Worm (Caenorhabditis elegans) whole organism, L4 larva: ENCODE data around the gene F09F9.5.

Source experiments
- F49E8.2 ChIP-seq: sonication (generic microtip); optimal IDR thresholded peaks from 2 replicates; lab custom pipeline; 2016; ENCODE audit warnings: missing compliant biosample characterization, mild to moderate bottlenecking, missing genetic modification characterization, borderline replicate concordance
- T26A8.4 ChIP-seq: fragments of 200-800 bp; sonication (Bioruptor generic); IDR thresholded peaks from 2 replicates; pipeline ENCODE4 v1.3.6; 2022; ENCODE audit warnings: missing genetic modification characterization, missing compliant biosample characterization
- Y105C5A.15 ChIP-seq: fragments of 200-800 bp; sonication (Bioruptor generic); IDR thresholded peaks from 2 replicates; pipeline ENCODE4 v1.3.6; 2022; ENCODE audit warnings: missing genetic modification characterization, missing compliant biosample characterization
- Y5F2A.4 ChIP-seq: fragments of 200-800 bp; sonication (Bioruptor generic); optimal IDR thresholded peaks from 2 replicates; lab custom pipeline; 2018; ENCODE audit warnings: mild to moderate bottlenecking, missing genetic modification characterization, missing compliant biosample characterization
- ZK337.2 ChIP-seq: fragments of 200-800 bp; sonication (Bioruptor generic); IDR thresholded peaks from 2 replicates; pipeline ENCODE4 v1.3.6; 2022; ENCODE audit warnings: missing genetic modification reagents, missing genetic modification characterization, missing compliant biosample characterization
- ZK546.5 ChIP-seq, 2 experiments: sonication (generic microtip); optimal IDR thresholded peaks; 2 replicates each; lab custom pipeline; 2017; ENCODE audit warnings: missing biosample characterization in 2 of 2, missing genetic modification characterization in 2 of 2
- ama-1 ChIP-seq: fragments of 150-350 bp; optimal IDR thresholded peaks from 2 replicates; lab custom pipeline; 2014; ENCODE audit warnings: inconsistent platforms, mixed read lengths
- attf-4 ChIP-seq: sonication (generic microtip); optimal IDR thresholded peaks from 3 replicates; lab custom pipeline; 2017; ENCODE audit warnings: missing biosample characterization, missing genetic modification characterization
- ceh-28 ChIP-seq: fragments of 150-350 bp; optimal IDR thresholded peaks from 2 replicates; lab custom pipeline; 2014; ENCODE audit warnings: missing biosample characterization, missing genetic modification reagents, missing genetic modification characterization
- daf-16 ChIP-seq, 3 experiments: sonication (generic microtip); optimal IDR thresholded peaks; 2 replicates each; lab custom pipeline; 2016 to 2017; ENCODE audit warnings: missing genetic modification characterization in 3 of 3, missing genetic modification reagents in 3 of 3, mild to moderate bottlenecking in 2 of 3, missing compliant biosample characterization in 2 of 3, missing biosample characterization in 1 of 3, moderate library complexity in 1 of 3
- daf-19 ChIP-seq: fragments of 200-800 bp; sonication (Bioruptor generic); conservative IDR thresholded peaks from 2 replicates; pipeline ENCODE4 v1.3.6; 2022; ENCODE audit warnings: missing genetic modification characterization, missing compliant biosample characterization
- dmd-6 ChIP-seq: fragments of 200-800 bp; sonication (Bioruptor generic); IDR thresholded peaks from 2 replicates; pipeline ENCODE4 v1.3.6; 2022; ENCODE audit warnings: missing genetic modification reagents, missing genetic modification characterization, missing compliant biosample characterization
- dmd-9 ChIP-seq: fragments of 200-800 bp; sonication (Bioruptor generic); IDR thresholded peaks from 2 replicates; pipeline ENCODE4 v1.3.6; 2022; ENCODE audit warnings: missing genetic modification reagents, missing genetic modification characterization, missing compliant biosample characterization
- dpl-1 ChIP-seq: fragments of 150-350 bp; optimal IDR thresholded peaks from 2 replicates; lab custom pipeline; 2014; ENCODE audit warnings: missing biosample characterization, missing genetic modification reagents, missing genetic modification characterization
- dve-1 ChIP-seq: sonication (generic microtip); optimal IDR thresholded peaks from 2 replicates; lab custom pipeline; 2017; ENCODE audit warnings: antibody characterized with exemption, mild to moderate bottlenecking, missing genetic modification characterization, missing compliant biosample characterization; ENCODE audit not compliant: insufficient read depth
- fkh-10 ChIP-seq: fragments of 150-350 bp; optimal IDR thresholded peaks from 2 replicates; lab custom pipeline; 2014; ENCODE audit warnings: missing biosample characterization, missing genetic modification reagents, missing genetic modification characterization
- gei-8 ChIP-seq: fragments of 200-800 bp; sonication (Bioruptor generic); optimal IDR thresholded peaks from 2 replicates; lab custom pipeline; 2018; ENCODE audit warnings: mild to moderate bottlenecking, missing genetic modification characterization, missing compliant biosample characterization
- hif-1 ChIP-seq, 2 experiments: sonication (generic microtip); optimal IDR thresholded peaks; 2 replicates each; lab custom pipeline; 2016 to 2017; ENCODE audit warnings: missing compliant biosample characterization in 2 of 2, missing genetic modification characterization in 2 of 2, missing genetic modification reagents in 2 of 2, missing genotype in 2 of 2, mild to moderate bottlenecking in 1 of 2
- hlh-11 ChIP-seq: fragments of 200-800 bp; sonication (Bioruptor generic); optimal IDR thresholded peaks from 2 replicates; lab custom pipeline; 2018; ENCODE audit warnings: mild to moderate bottlenecking, missing genetic modification characterization, missing compliant biosample characterization
- hlh-30 ChIP-seq: sonication (generic microtip); optimal IDR thresholded peaks from 2 replicates; lab custom pipeline; 2017; ENCODE audit warnings: antibody characterized with exemption, mild to moderate bottlenecking, missing genetic modification characterization, missing compliant biosample characterization; ENCODE audit not compliant: insufficient read depth
- lim-7 ChIP-seq: fragments of 200-800 bp; sonication (Bioruptor generic); IDR thresholded peaks from 2 replicates; pipeline ENCODE4 v1.3.6; 2022; ENCODE audit warnings: missing genetic modification characterization, missing compliant biosample characterization
- lin-1 ChIP-seq: fragments of 200-800 bp; sonication (Bioruptor generic); IDR thresholded peaks from 2 replicates; pipeline ENCODE4 v1.3.6; 2022; ENCODE audit warnings: missing genetic modification reagents, missing genetic modification characterization, missing compliant biosample characterization
- lin-39 ChIP-seq: fragments of 150-350 bp; optimal IDR thresholded peaks from 2 replicates; lab custom pipeline; 2014; ENCODE audit warnings: missing biosample characterization, missing genetic modification reagents, missing genetic modification characterization
- lir-3 ChIP-seq: sonication (generic microtip); optimal IDR thresholded peaks from 2 replicates; lab custom pipeline; 2016; ENCODE audit warnings: mild to moderate bottlenecking, missing genetic modification characterization, missing compliant biosample characterization
- mdl-1 ChIP-seq, 2 experiments: fragments of 150-350 bp in 1 of 2; sonication (generic microtip) in 1 of 2; optimal IDR thresholded peaks; 2 replicates each; lab custom pipeline; 2014 to 2017; ENCODE audit warnings: missing biosample characterization in 2 of 2, missing genetic modification characterization in 2 of 2
- mdt-29 ChIP-seq: fragments of 200-800 bp; sonication (Bioruptor generic); IDR thresholded peaks from 2 replicates; pipeline ENCODE4 v1.3.6; 2022; ENCODE audit warnings: missing genetic modification reagents, missing genetic modification characterization, missing compliant biosample characterization
- mep-1 ChIP-seq: fragments of 150-350 bp; sonication (generic microtip); optimal IDR thresholded peaks from 3 replicates; lab custom pipeline; 2014; ENCODE audit warnings: missing biosample characterization, missing genetic modification characterization
- mxl-2 ChIP-seq: fragments of 200-800 bp; sonication (Bioruptor generic); conservative IDR thresholded peaks from 2 replicates; pipeline ENCODE4 v1.3.6; 2022; ENCODE audit warnings: missing genetic modification reagents, missing genetic modification characterization, missing compliant biosample characterization
- mxl-3 ChIP-seq: fragments of 200-800 bp; sonication (Bioruptor generic); optimal IDR thresholded peaks from 2 replicates; lab custom pipeline; 2018; ENCODE audit warnings: mild to moderate bottlenecking, missing genetic modification characterization, missing compliant biosample characterization
- nhr-10 ChIP-seq: fragments of 150-350 bp; optimal IDR thresholded peaks from 2 replicates; lab custom pipeline; 2014; ENCODE audit warnings: missing biosample characterization, missing genetic modification characterization
- nhr-11 ChIP-seq: fragments of 150-350 bp; optimal IDR thresholded peaks from 2 replicates; lab custom pipeline; 2014; ENCODE audit warnings: missing biosample characterization, missing genetic modification characterization
- nhr-111 ChIP-seq: fragments of 200-800 bp; sonication (Bioruptor generic); optimal IDR thresholded peaks from 2 replicates; lab custom pipeline; 2018; ENCODE audit warnings: mild to moderate bottlenecking, missing genetic modification characterization, missing compliant biosample characterization
- nhr-237 ChIP-seq: sonication (generic microtip); optimal IDR thresholded peaks from 2 replicates; lab custom pipeline; 2017; ENCODE audit warnings: missing biosample characterization, missing genetic modification characterization
- nhr-28 ChIP-seq: fragments of 150-350 bp; optimal IDR thresholded peaks from 2 replicates; lab custom pipeline; 2014; ENCODE audit warnings: missing biosample characterization, missing genetic modification characterization
- nhr-48 ChIP-seq: sonication (generic microtip); optimal IDR thresholded peaks from 2 replicates; lab custom pipeline; 2016; ENCODE audit warnings: mild to moderate bottlenecking, missing genetic modification characterization, missing compliant biosample characterization
- nhr-6 ChIP-seq: fragments of 150-350 bp; optimal IDR thresholded peaks from 2 replicates; lab custom pipeline; 2014; ENCODE audit warnings: missing biosample characterization, missing genetic modification characterization
- rbr-2 ChIP-seq: sonication (generic microtip); optimal IDR thresholded peaks from 2 replicates; lab custom pipeline; 2016; ENCODE audit warnings: missing genotype, missing genetic modification characterization, missing compliant biosample characterization
- saeg-2 ChIP-seq: fragments of 200-800 bp; sonication (Bioruptor generic); IDR thresholded peaks from 2 replicates; pipeline ENCODE4 v1.3.6; 2022; ENCODE audit warnings: missing genetic modification reagents, missing genetic modification characterization, missing compliant biosample characterization
- set-16 ChIP-seq: fragments of 200-800 bp; sonication (Bioruptor generic); IDR thresholded peaks from 2 replicates; pipeline ENCODE4 v1.3.6; 2022; ENCODE audit warnings: missing genetic modification reagents, missing genetic modification characterization, missing compliant biosample characterization
- snpc-1.2 ChIP-seq: fragments of 200-800 bp; sonication (Bioruptor generic); IDR thresholded peaks from 2 replicates; pipeline ENCODE4 v1.3.6; 2022; ENCODE audit warnings: missing genetic modification reagents, missing genetic modification characterization, missing compliant biosample characterization
- tag-97 ChIP-seq: fragments of 200-800 bp; sonication (Bioruptor generic); IDR thresholded peaks from 2 replicates; pipeline ENCODE4 v1.3.6; 2022; ENCODE audit warnings: missing genetic modification characterization, missing compliant biosample characterization
- tra-1 ChIP-seq: fragments of 200-800 bp; sonication (Bioruptor generic); IDR thresholded peaks from 2 replicates; pipeline ENCODE4 v1.3.6; 2022; ENCODE audit warnings: missing genetic modification reagents, missing genetic modification characterization, missing compliant biosample characterization
- unc-62 ChIP-seq, 3 experiments: fragments of 150-350 bp in 1 of 3; sonication (generic microtip); optimal IDR thresholded peaks in 2 of 3; peaks in 1 of 3; 1 replicate in 1 of 3; 2 replicates in 2 of 3; lab custom pipeline; 2014 to 2017; ENCODE audit warnings: missing biosample characterization in 3 of 3, missing genetic modification characterization in 3 of 3, missing genetic modification reagents in 3 of 3, missing genotype in 1 of 3
- vab-7 ChIP-seq: fragments of 200-800 bp; sonication (Bioruptor generic); IDR thresholded peaks from 2 replicates; pipeline ENCODE4 v1.3.6; 2022; ENCODE audit warnings: missing genetic modification reagents, missing genetic modification characterization, missing compliant biosample characterization
- zip-11 ChIP-seq: fragments of 200-800 bp; sonication (Bioruptor generic); IDR thresholded peaks from 2 replicates; pipeline ENCODE4 v1.3.6; 2022; ENCODE audit warnings: missing genetic modification characterization, missing compliant biosample characterization
- zip-2 ChIP-seq: fragments of 150-350 bp; optimal IDR thresholded peaks from 2 replicates; lab custom pipeline; 2014; ENCODE audit warnings: missing biosample characterization, missing genetic modification characterization
- ztf-11 ChIP-seq: fragments of 150-350 bp; optimal IDR thresholded peaks from 2 replicates; lab custom pipeline; 2014; ENCODE audit warnings: missing biosample characterization, missing genetic modification characterization
- ztf-7 ChIP-seq: fragments of 150-350 bp; optimal IDR thresholded peaks from 2 replicates; lab custom pipeline; 2014; ENCODE audit warnings: missing biosample characterization, missing genetic modification characterization

F09F9.5 gene

ce11 chrX:4142202-4142601 lies 24.5 kb downstream of the F09F9.5 start (continued):
- TF ChIP-seq ztf-11 (tag; lab: Kevin White, UChicago): no peak
- peak; percentile 97 for TF ChIP-seq nhr-48 (tag; lab: Kevin White, UChicago)
- peak; percentile 91 to 93 for TF ChIP-seq mdl-1 (tag; optimal IDR thresholded peaks at IDR 0.05; lab: Kevin White, UChicago)
- no peak for TF ChIP-seq lir-3
- no peak for TF ChIP-seq nhr-6 (tag; lab: Kevin White, UChicago)
- TF ChIP-seq mdt-29 (GFP tag; lab: Robert Waterston, UW): peak; percentile 92
- no peak for TF ChIP-seq zip-2
- TF ChIP-seq ZK546.5 (tag; optimal IDR thresholded peaks at IDR 0.05; lab: Kevin White, UChicago): no peak
- TF ChIP-seq Y5F2A.4 (GFP tag; lab: Kevin White, UChicago): no peak
- peak; percentile 93 for TF ChIP-seq mxl-3 (GFP tag; lab: Kevin White, UChicago)
- peak; percentile 96 for TF ChIP-seq dmd-6 (GFP tag; lab: Robert Waterston, UW)
- peak; percentile 67 for TF ChIP-seq set-16 (GFP tag; lab: Robert Waterston, UW)
- TF ChIP-seq mep-1: peak; percentile 63
- peak; percentile 98 for TF ChIP-seq hlh-11
- TF ChIP-seq mxl-2 (GFP tag; lab: Robert Waterston, UW): no peak
- no peak for TF ChIP-seq lin-39
- no peak for TF ChIP-seq fkh-10 (GFP tag; lab: Kevin White, UChicago)
- TF ChIP-seq Y105C5A.15 (GFP tag; lab: Robert Waterston, UW): no peak
- TF ChIP-seq lim-7 (GFP tag; lab: Robert Waterston, UW): 0 out of 2 replicates have a peak, but pooled peaks have one; percentile 10
- peak; percentile 59 for TF ChIP-seq ama-1 (lab: Kevin White, UChicago)
- TF ChIP-seq dpl-1 (GFP tag; lab: Kevin White, UChicago): peak; percentile 14
- TF ChIP-seq snpc-1.2 (GFP tag; lab: Robert Waterston, UW): 0 out of 2 replicates have a peak, but pooled peaks have one; percentile 16
- no peak for TF ChIP-seq unc-62 (GFP tag; optimal IDR thresholded peaks at IDR 0.05 in 1 of 2; lab: Kevin White, UChicago)
- no peak for TF ChIP-seq unc-62 (tag; optimal IDR thresholded peaks at IDR 0.05; lab: Kevin White, UChicago)
- peak; percentile 98 to 100 for TF ChIP-seq hif-1 (tag; optimal IDR thresholded peaks at IDR 0.05; lab: Kevin White, UChicago)
- peak; percentile 73 for TF ChIP-seq T26A8.4 (GFP tag; lab: Robert Waterston, UW)
- peak; percentile 88 for TF ChIP-seq dve-1 (tag; lab: Kevin White, UChicago)
- no peak for TF ChIP-seq nhr-10 (tag; lab: Kevin White, UChicago)
- TF ChIP-seq gei-8 (GFP tag; lab: Kevin White, UChicago): peak; percentile 59
- 0 out of 2 replicates have a peak, but pooled peaks have one; percentile 53 for TF ChIP-seq ZK337.2 (GFP tag; lab: Robert Waterston, UW)
- TF ChIP-seq hlh-30 (tag; lab: Kevin White, UChicago): peak; percentile 98
- peak; percentile 86 for TF ChIP-seq nhr-28 (tag; lab: Kevin White, UChicago)
- TF ChIP-seq ztf-7 (tag; lab: Kevin White, UChicago): no peak
- TF ChIP-seq attf-4 (tag; lab: Kevin White, UChicago): no peak
- TF ChIP-seq zip-11: no peak
- no peak for TF ChIP-seq tag-97 (GFP tag; lab: Robert Waterston, UW)
- TF ChIP-seq nhr-111 (GFP tag; lab: Kevin White, UChicago): no peak
- 0 out of 2 replicates have a peak, but pooled peaks have one; percentile 5 for TF ChIP-seq dmd-9 (GFP tag; lab: Robert Waterston, UW)
- no peak for TF ChIP-seq F49E8.2 (tag; lab: Kevin White, UChicago)
- no peak for TF ChIP-seq ceh-28 (tag; lab: Kevin White, UChicago)

ce11 chrX:4142648-4143259 lies 25.0 kb downstream of the F09F9.5 start:
- TF ChIP-seq mdt-29 (GFP tag; lab: Robert Waterston, UW): peak; percentile 84
- TF ChIP-seq daf-19 (GFP tag; lab: Robert Waterston, UW): 0 out of 2 replicates have a peak, but pooled peaks have one; percentile 8
- no peak for TF ChIP-seq vab-7 (GFP tag; lab: Robert Waterston, UW)
- TF ChIP-seq hif-1 (tag; optimal IDR thresholded peaks at IDR 0.05; lab: Kevin White, UChicago): peak in 1 of 2 experiments; percentile 99
- peak; percentile 77 for TF ChIP-seq nhr-11 (tag; lab: Kevin White, UChicago)
- TF ChIP-seq rbr-2: no peak
- 0 out of 2 replicates have a peak, but pooled peaks have one; percentile 6 for TF ChIP-seq saeg-2 (GFP tag; lab: Robert Waterston, UW)
- TF ChIP-seq unc-62 (GFP tag; optimal IDR thresholded peaks at IDR 0.05 in 1 of 2; lab: Kevin White, UChicago): no peak
- no peak for TF ChIP-seq unc-62 (tag; optimal IDR thresholded peaks at IDR 0.05; lab: Kevin White, UChicago)
- peak; percentile 51 for TF ChIP-seq dmd-6 (GFP tag; lab: Robert Waterston, UW)
- peak; percentile 59; the same call in 1 of the 2 replicates for TF ChIP-seq tra-1 (GFP tag; lab: Robert Waterston, UW)
- TF ChIP-seq dve-1 (tag; lab: Kevin White, UChicago): peak; percentile 50
- peak in 1 of 2 experiments; percentile 89 for TF ChIP-seq daf-16 (GFP tag; optimal IDR thresholded peaks at IDR 0.05; lab: Kevin White, UChicago)
- TF ChIP-seq daf-16 (tag; optimal IDR thresholded peaks at IDR 0.05; lab: Kevin White, UChicago): peak; percentile 84
- TF ChIP-seq nhr-237 (tag; lab: Kevin White, UChicago): no peak
- TF ChIP-seq lin-1 (GFP tag; lab: Robert Waterston, UW): 0 out of 2 replicates have a peak, but pooled peaks have one; percentile 13
- TF ChIP-seq nhr-28 (tag; lab: Kevin White, UChicago): peak; percentile 8
